Worm (Caenorhabditis elegans) whole organism, L1 larva: ENCODE results near the gene gst-12.

ENCODE experiments used
- C16A3.4 ChIP-seq: fragments of 150-350 bp; optimal IDR thresholded peaks from 2 replicates; lab custom pipeline; 2014; ENCODE audit warnings: missing biosample characterization, missing genetic modification characterization
- F16B12.6 ChIP-seq: fragments of 150-350 bp; optimal IDR thresholded peaks from 2 replicates; lab custom pipeline; 2014; ENCODE audit warnings: missing biosample characterization, missing genetic modification characterization
- alr-1 ChIP-seq: fragments of 200-800 bp; sonication (Bioruptor generic); optimal IDR thresholded peaks from 2 replicates; lab custom pipeline; 2018; ENCODE audit warnings: borderline replicate concordance, mild to moderate bottlenecking, missing genetic modification characterization, missing compliant biosample characterization
- ama-1 ChIP-seq: fragments of 150-350 bp; optimal IDR thresholded peaks from 2 replicates; lab custom pipeline; 2014
- blmp-1 ChIP-seq: fragments of 150-350 bp; optimal IDR thresholded peaks from 2 replicates; lab custom pipeline; 2014; ENCODE audit warnings: missing biosample characterization, missing genetic modification characterization
- ceh-63 ChIP-seq: fragments of 200-800 bp; sonication (Bioruptor generic); optimal IDR thresholded peaks from 2 replicates; lab custom pipeline; 2018; ENCODE audit warnings: mild to moderate bottlenecking, missing genetic modification characterization, missing compliant biosample characterization
- efl-1 ChIP-seq, 4 experiments: fragments of 150-350 bp; optimal IDR thresholded peaks in 3 of 4; peaks in 1 of 4; 1 replicate in 1 of 4; 2 replicates in 3 of 4; lab custom pipeline; 2014; ENCODE audit warnings: missing biosample characterization in 2 of 4, missing genetic modification characterization in 2 of 4, missing genetic modification reagents in 2 of 4
- efl-3 ChIP-seq: fragments of 200-800 bp; sonication (Bioruptor generic); optimal IDR thresholded peaks from 2 replicates; lab custom pipeline; 2018; ENCODE audit warnings: mild to moderate bottlenecking, missing genetic modification characterization, missing compliant biosample characterization
- elt-2 ChIP-seq: sonication (generic microtip); optimal IDR thresholded peaks from 2 replicates; lab custom pipeline; 2016; ENCODE audit warnings: missing genetic modification characterization, mild to moderate bottlenecking, inconsistent platforms, missing compliant biosample characterization, missing genetic modification reagents
- elt-3 ChIP-seq, 6 experiments: fragments of 150-350 bp in 1 of 6; sonication (generic microtip); optimal IDR thresholded peaks; 2 replicates each; lab custom pipeline; 2017 to 2018; ENCODE audit warnings: missing biosample characterization in 6 of 6, missing genetic modification characterization in 6 of 6, inconsistent platforms in 1 of 6
- ets-5 ChIP-seq: fragments of 200-800 bp; sonication (Bioruptor generic); IDR thresholded peaks from 2 replicates; pipeline ENCODE4 v1.3.6; 2022; ENCODE audit warnings: missing genetic modification characterization, missing compliant biosample characterization
- fkh-10 ChIP-seq: sonication (generic microtip); optimal IDR thresholded peaks from 2 replicates; lab custom pipeline; 2017; ENCODE audit warnings: missing biosample characterization, missing genetic modification reagents, missing genetic modification characterization
- fkh-4 ChIP-seq: sonication (generic microtip); optimal IDR thresholded peaks from 2 replicates; lab custom pipeline; 2016; ENCODE audit warnings: missing compliant biosample characterization, missing genetic modification characterization, borderline replicate concordance
- fkh-8 ChIP-seq: sonication (generic microtip); optimal IDR thresholded peaks from 2 replicates; lab custom pipeline; 2016; ENCODE audit warnings: mild to moderate bottlenecking, missing genetic modification characterization, missing compliant biosample characterization
- hlh-17 ChIP-seq: fragments of 200-800 bp; sonication (Bioruptor generic); optimal IDR thresholded peaks from 2 replicates; lab custom pipeline; 2018; ENCODE audit warnings: missing genetic modification characterization, mild to moderate bottlenecking, missing compliant biosample characterization, moderate library complexity, borderline replicate concordance
- hpl-2 ChIP-seq: fragments of 150-350 bp; optimal IDR thresholded peaks from 2 replicates; lab custom pipeline; 2014; ENCODE audit warnings: missing biosample characterization, missing genetic modification reagents, missing genetic modification characterization
- jun-1 ChIP-seq: fragments of 150-350 bp; optimal IDR thresholded peaks from 2 replicates; lab custom pipeline; 2014; ENCODE audit warnings: missing biosample characterization, missing genetic modification reagents, missing genetic modification characterization
- lin-13 ChIP-seq: fragments of 150-350 bp; optimal IDR thresholded peaks from 2 replicates; lab custom pipeline; 2014; ENCODE audit warnings: missing biosample characterization, missing genetic modification reagents, missing genetic modification characterization
- lin-14 ChIP-seq: fragments of 200-800 bp; sonication (Bioruptor generic); optimal IDR thresholded peaks from 2 replicates; lab custom pipeline; 2018; ENCODE audit warnings: mild to moderate bottlenecking, missing genetic modification characterization, moderate library complexity, missing compliant biosample characterization
- lin-15B ChIP-seq: fragments of 150-350 bp; sonication (generic microtip); optimal IDR thresholded peaks from 3 replicates; lab custom pipeline; 2014; ENCODE audit warnings: missing biosample characterization, missing genetic modification characterization
- lsy-2 ChIP-seq, 2 experiments: fragments of 150-350 bp; optimal IDR thresholded peaks; 2 replicates each; lab custom pipeline; 2014; ENCODE audit warnings: missing biosample characterization in 2 of 2, missing genetic modification characterization in 2 of 2
- nhr-11 ChIP-seq: fragments of 150-350 bp; optimal IDR thresholded peaks from 2 replicates; lab custom pipeline; 2014; ENCODE audit warnings: missing biosample characterization, missing genetic modification characterization
- nhr-12 ChIP-seq: sonication (generic microtip); optimal IDR thresholded peaks from 2 replicates; lab custom pipeline; 2017; ENCODE audit warnings: missing biosample characterization, missing genetic modification characterization
- nhr-19 ChIP-seq: fragments of 200-800 bp; sonication (Bioruptor generic); conservative IDR thresholded peaks from 2 replicates; pipeline ENCODE4 v1.3.6; 2022; ENCODE audit warnings: missing genetic modification characterization, missing compliant biosample characterization
- nhr-20 ChIP-seq: sonication (generic microtip); optimal IDR thresholded peaks from 2 replicates; lab custom pipeline; 2016; ENCODE audit warnings: mild to moderate bottlenecking, missing genetic modification characterization, missing compliant biosample characterization
- nhr-237 ChIP-seq: fragments of 150-350 bp; optimal IDR thresholded peaks from 2 replicates; lab custom pipeline; 2014; ENCODE audit warnings: missing biosample characterization, missing genetic modification characterization
- nhr-47 ChIP-seq: sonication (generic microtip); optimal IDR thresholded peaks from 2 replicates; lab custom pipeline; 2016; ENCODE audit warnings: mild to moderate bottlenecking, missing genetic modification characterization, moderate library complexity, missing compliant biosample characterization
- nhr-85 ChIP-seq: sonication (generic microtip); peaks from one replicate; lab custom pipeline; 2016; ENCODE audit warnings: missing genetic modification characterization, inconsistent platforms, missing compliant biosample characterization
- nhr-90 ChIP-seq: sonication (generic microtip); optimal IDR thresholded peaks from 2 replicates; lab custom pipeline; 2016; ENCODE audit warnings: mild to moderate bottlenecking, missing genetic modification characterization, missing compliant biosample characterization; ENCODE audit not compliant: poor library complexity
- pag-3 ChIP-seq: sonication (generic microtip); optimal IDR thresholded peaks from 2 replicates; lab custom pipeline; 2017; ENCODE audit warnings: missing genetic modification characterization, mild to moderate bottlenecking, missing compliant biosample characterization, antibody characterized with exemption, borderline replicate concordance; ENCODE audit not compliant: insufficient read depth
- snpc-4 ChIP-seq: fragments of 150-350 bp; optimal IDR thresholded peaks from 2 replicates; lab custom pipeline; 2014; ENCODE audit warnings: missing biosample characterization, missing genetic modification characterization
- sox-4 ChIP-seq: sonication (generic microtip); optimal IDR thresholded peaks from 2 replicates; lab custom pipeline; 2016; ENCODE audit warnings: missing genetic modification characterization, missing compliant biosample characterization
- sptf-1 ChIP-seq: fragments of 150-350 bp; optimal IDR thresholded peaks from 2 replicates; lab custom pipeline; 2014; ENCODE audit warnings: missing biosample characterization, missing genetic modification characterization
- swsn-7 ChIP-seq: sonication (generic microtip); optimal IDR thresholded peaks from 2 replicates; lab custom pipeline; 2016; ENCODE audit warnings: missing genetic modification characterization, missing compliant biosample characterization
- tlp-1 ChIP-seq: fragments of 150-350 bp; optimal IDR thresholded peaks from 2 replicates; lab custom pipeline; 2014; ENCODE audit warnings: missing biosample characterization, missing genetic modification characterization
- unc-130 ChIP-seq: fragments of 150-350 bp; optimal IDR thresholded peaks from 2 replicates; lab custom pipeline; 2017; ENCODE audit warnings: missing biosample characterization, missing genetic modification characterization, inconsistent platforms
- unc-86 ChIP-seq: sonication (generic microtip); optimal IDR thresholded peaks from 2 replicates; lab custom pipeline; 2016; ENCODE audit warnings: missing genetic modification characterization, missing compliant biosample characterization
- unc-98 ChIP-seq: fragments of 200-800 bp; sonication (Bioruptor generic); IDR thresholded peaks from 2 replicates; pipeline ENCODE4 v1.3.6; 2022; ENCODE audit warnings: missing genetic modification characterization, missing compliant biosample characterization
- zag-1 ChIP-seq: fragments of 150-350 bp; optimal IDR thresholded peaks from 2 replicates; lab custom pipeline; 2014; ENCODE audit warnings: missing biosample characterization, missing genetic modification characterization
- ztf-11 ChIP-seq, 2 experiments: sonication (generic microtip); optimal IDR thresholded peaks; 2 replicates each; lab custom pipeline; 2016 to 2017; ENCODE audit warnings: missing genetic modification characterization in 2 of 2, missing biosample characterization in 1 of 2, missing compliant biosample characterization in 1 of 2
- ztf-4 ChIP-seq: fragments of 150-350 bp; optimal IDR thresholded peaks from 2 replicates; lab custom pipeline; 2014; ENCODE audit warnings: missing biosample characterization, missing genetic modification characterization

gst-12 gene

ce11 chrII:13596505-13596977 lies 21.3 kb downstream of the gst-12 start, which contains the start of the genes fbxc-23 and csc-1 (continued):
- no peak for TF ChIP-seq unc-86 (tag; lab: Kevin White, UChicago)
- TF ChIP-seq nhr-12 = no peak
- peak; percentile 43 for TF ChIP-seq lin-14 (GFP tag; lab: Kevin White, UChicago)
- TF ChIP-seq efl-3 (GFP tag; lab: Kevin White, UChicago) = no peak
- TF ChIP-seq unc-98 (GFP tag; lab: Robert Waterston, UW) = no peak
- no peak for TF ChIP-seq ztf-11 (tag; optimal IDR thresholded peaks at IDR 0.05; lab: Kevin White, UChicago)
- no peak for TF ChIP-seq elt-2
- no peak for TF ChIP-seq ama-1 (lab: Kevin White, UChicago)
- TF ChIP-seq nhr-20 (tag; lab: Kevin White, UChicago) = peak; percentile 60
- TF ChIP-seq sptf-1 (tag; lab: Kevin White, UChicago) = no peak
- TF ChIP-seq alr-1 (tag; lab: Kevin White, UChicago) = no peak
- TF ChIP-seq unc-130 (tag; lab: Kevin White, UChicago) = peak; percentile 52
- peak; percentile 34 for TF ChIP-seq nhr-85 (tag; lab: Kevin White, UChicago)
- TF ChIP-seq fkh-4 (tag; lab: Kevin White, UChicago) = peak; percentile 20
- no peak for TF ChIP-seq hlh-17
- no peak for TF ChIP-seq nhr-11 (tag; lab: Kevin White, UChicago)
- TF ChIP-seq lin-15B (tag; lab: Kevin White, UChicago) = no peak
- peak; percentile 93 to 96 for TF ChIP-seq efl-1 (optimal IDR thresholded peaks at IDR 0.05; lab: Kevin White, UChicago)
- peak; percentile 95 to 99 for TF ChIP-seq efl-1 (GFP tag; optimal IDR thresholded peaks at IDR 0.05 in 1 of 2; lab: Kevin White, UChicago)
- no peak for TF ChIP-seq ztf-4 (tag; lab: Kevin White, UChicago)
- TF ChIP-seq nhr-47 (tag; lab: Kevin White, UChicago) = peak; percentile 51
- no peak for TF ChIP-seq hpl-2 (GFP tag; lab: Kevin White, UChicago)
- no peak for TF ChIP-seq tlp-1 (tag; lab: Kevin White, UChicago)
- no peak for TF ChIP-seq ets-5 (GFP tag; lab: Robert Waterston, UW)
- TF ChIP-seq zag-1 = no peak
- no peak for TF ChIP-seq ceh-63 (GFP tag; lab: Kevin White, UChicago)
- TF ChIP-seq C16A3.4 = peak; percentile 59
- no peak for TF ChIP-seq pag-3 (tag; lab: Kevin White, UChicago)
- TF ChIP-seq sox-4 (tag; lab: Kevin White, UChicago) = no peak
- peak; percentile 76 for TF ChIP-seq blmp-1
- TF ChIP-seq snpc-4 (tag; lab: Kevin White, UChicago) = peak; percentile 60
- TF ChIP-seq swsn-7 (tag; lab: Kevin White, UChicago) = peak; percentile 48
- TF ChIP-seq, all 84 proteins: peak for 30

ce11 chrII:13595279-13595678 lies 22.6 kb downstream of the gst-12 start:
- no peak for TF ChIP-seq nhr-90
- TF ChIP-seq lin-13 (GFP tag; lab: Kevin White, UChicago) = no peak
- TF ChIP-seq F16B12.6 (tag; lab: Kevin White, UChicago) = no peak
- no peak for TF ChIP-seq blmp-1
- no peak for TF ChIP-seq jun-1
- TF ChIP-seq nhr-237 = no peak
- TF ChIP-seq ceh-63 (GFP tag; lab: Kevin White, UChicago) = no peak
- no peak for TF ChIP-seq fkh-10 (GFP tag; lab: Kevin White, UChicago)

ce11 chrII:13593659-13594221 lies 24.1 kb downstream of the gst-12 start, which contains the start of gene clec-146:
TSS of gene clec-146 (minus strand) at chrII:13593774.
- peak; percentile 68 for TF ChIP-seq nhr-85 (tag; lab: Kevin White, UChicago)
- no peak for TF ChIP-seq ztf-11 (tag; optimal IDR thresholded peaks at IDR 0.05; lab: Kevin White, UChicago)
- TF ChIP-seq blmp-1 = peak; percentile 9
- TF ChIP-seq fkh-8 (tag; lab: Kevin White, UChicago) = no peak
- TF ChIP-seq efl-1 (optimal IDR thresholded peaks at IDR 0.05; lab: Kevin White, UChicago) = no peak
- TF ChIP-seq efl-1 (GFP tag; optimal IDR thresholded peaks at IDR 0.05 in 1 of 2; lab: Kevin White, UChicago) = peak in 1 of 2 experiments; percentile 92
- 0 out of 2 replicates have a peak, but pooled peaks have one; percentile 17 for TF ChIP-seq nhr-19
- TF ChIP-seq lsy-2 (tag; optimal IDR thresholded peaks at IDR 0.05; lab: Kevin White, UChicago) = peak in 1 of 2 experiments; percentile 25
- TF ChIP-seq elt-3 (tag; optimal IDR thresholded peaks at IDR 0.05; lab: Kevin White, UChicago) = peak in 1 of 6 experiments; percentile 55
